Fruit fly (Drosophila melanogaster) whole organism: ENCODE measurements around the gene Ccz1.

Source experiments
- CG8478 ChIP-seq: fragments of >200 bp; optimal IDR thresholded peaks from 2 replicates; lab custom pipeline; 2018; ENCODE audit warnings: inconsistent platforms
- Dll ChIP-seq: fragments of >200 bp; optimal IDR thresholded peaks from 2 replicates; lab custom pipeline; 2017
- EcR ChIP-seq, 2 experiments: fragments of >200 bp; optimal IDR thresholded peaks; 2 replicates each; lab custom pipeline; 2017; ENCODE audit warnings: missing biosample characterization in 2 of 2, missing genetic modification characterization in 2 of 2, missing genetic modification reagents in 2 of 2
- pan ChIP-seq: fragments of >200 bp; optimal IDR thresholded peaks from 2 replicates; lab custom pipeline; 2017
- psq ChIP-seq: fragments of >200 bp; optimal IDR thresholded peaks from 2 replicates; lab custom pipeline; 2017
- usp ChIP-seq: fragments of >200 bp; optimal IDR thresholded peaks from 2 replicates; lab custom pipeline; 2017; ENCODE audit warnings: missing biosample characterization, missing genetic modification characterization, mixed read lengths

DNA sequence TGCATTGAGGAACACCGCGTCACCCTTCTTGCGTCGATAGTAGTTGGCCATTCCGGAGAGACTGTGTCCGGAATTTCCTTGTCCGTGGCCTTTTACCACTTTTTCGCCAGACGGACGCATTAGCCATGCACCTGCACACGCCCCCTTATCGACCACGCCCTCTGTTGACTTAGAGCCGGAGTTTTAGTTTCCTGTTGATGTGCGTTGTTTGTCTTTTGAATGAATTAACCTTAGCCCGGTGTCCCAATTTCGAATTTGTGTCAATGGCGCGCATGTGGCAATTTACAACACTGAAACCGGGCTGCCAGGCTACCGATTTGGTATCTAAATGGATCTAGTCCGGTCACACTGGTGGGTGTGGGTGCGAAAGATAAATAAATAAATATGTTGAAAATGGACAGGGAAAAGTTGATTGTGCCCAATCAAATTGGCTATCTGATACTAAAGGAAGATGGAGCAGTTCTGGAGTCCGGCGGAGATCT lies 2.4 kb downstream of the Ccz1 start, which contains the start of the genes Gr63a and Lamtor4:
- TF ChIP-seq pan, result no peak
- TF ChIP-seq psq (lab: Kevin White, UChicago), result no peak
- no peak for TF ChIP-seq CG8478 (lab: Kevin White, UChicago)
- no peak for TF ChIP-seq EcR (GFP tag; optimal IDR thresholded peaks at IDR 0.05; lab: Kevin White, UChicago)
- TF ChIP-seq Dll (lab: Kevin White, UChicago), result no peak
- TF ChIP-seq usp, result no peak
